Worm (Caenorhabditis elegans) whole organism, L2 larva: ENCODE data around the gene his-41.

Experiments
- ama-1 ChIP-seq: fragments of 150-350 bp; optimal IDR thresholded peaks from 2 replicates; lab custom pipeline; 2018; ENCODE audit warnings: inconsistent platforms
- fos-1 ChIP-seq: fragments of 150-350 bp; optimal IDR thresholded peaks from 2 replicates; lab custom pipeline; 2014; ENCODE audit warnings: missing biosample characterization, missing genetic modification characterization
- zag-1 ChIP-seq: fragments of 150-350 bp; optimal IDR thresholded peaks from 2 replicates; lab custom pipeline; 2014; ENCODE audit warnings: missing biosample characterization, missing genetic modification characterization

ce11 chrV:9550313-9550712 is 5.0 kb downstream of the his-41 start, which contains the start of gene ehbp-1:
- no peak for TF ChIP-seq ama-1 (lab: Kevin White, UChicago)
- TF ChIP-seq fos-1 (tag; lab: Kevin White, UChicago), result no peak
- no peak for TF ChIP-seq zag-1 (tag; lab: Kevin White, UChicago)
